Fruit fly (Drosophila melanogaster) whole organism, wandering third instar larva: Measurements from ENCODE around the gene CG32812.

Experiments
- Abd-B ChIP-seq: fragments of >200 bp; optimal IDR thresholded peaks from 2 replicates; lab custom pipeline; 2017; ENCODE audit warnings: missing biosample characterization, missing genetic modification characterization
- CG32264 ChIP-seq: fragments of 200-800 bp; sonication (Bioruptor generic); optimal IDR thresholded peaks from 2 replicates; lab custom pipeline; 2016; ENCODE audit warnings: missing biosample characterization, missing genetic modification characterization
- CG9705 ChIP-seq: fragments of 200-800 bp; sonication (Bioruptor generic); optimal IDR thresholded peaks from 2 replicates; lab custom pipeline; 2018; ENCODE audit warnings: missing biosample characterization, mild to moderate bottlenecking, missing genetic modification characterization
- CrebA ChIP-seq: fragments of 200-800 bp; sonication (Bioruptor generic); optimal IDR thresholded peaks from 2 replicates; lab custom pipeline; 2016; ENCODE audit warnings: missing biosample characterization, mild to moderate bottlenecking, missing genetic modification characterization, borderline replicate concordance
- Dfd ChIP-seq: fragments of >200 bp; optimal IDR thresholded peaks from 2 replicates; lab custom pipeline; 2017; ENCODE audit warnings: missing biosample characterization, missing genetic modification characterization
- Dif ChIP-seq: fragments of 200-275, 200-300 bp; sonication (Bioruptor generic); optimal IDR thresholded peaks from 2 replicates; lab custom pipeline; 2018; ENCODE audit warnings: missing biosample characterization, missing genetic modification characterization; ENCODE audit not compliant: partially characterized antibody
- GATAd ChIP-seq: sonication (Bioruptor generic); optimal IDR thresholded peaks from 2 replicates; lab custom pipeline; 2016; ENCODE audit warnings: missing biosample characterization, missing genetic modification characterization
- HLH106 ChIP-seq: fragments of 200-800 bp; optimal IDR thresholded peaks from 3 replicates; lab custom pipeline; 2019; ENCODE audit warnings: missing biosample characterization, mild to moderate bottlenecking, missing genetic modification characterization, moderate library complexity
- Hr78 ChIP-seq: fragments of >200 bp; optimal IDR thresholded peaks from 2 replicates; lab custom pipeline; 2017; ENCODE audit warnings: missing biosample characterization, missing genetic modification characterization
- Hr83 ChIP-seq: fragments of 200-300 bp; sonication (Bioruptor generic); optimal IDR thresholded peaks from 2 replicates; lab custom pipeline; 2016; ENCODE audit warnings: missing biosample characterization, mild to moderate bottlenecking, missing genetic modification characterization, moderate library complexity; ENCODE audit not compliant: poor library complexity, severe bottlenecking
- Jra ChIP-seq: sonication (Bioruptor generic); optimal IDR thresholded peaks from 2 replicates; lab custom pipeline; 2016; ENCODE audit warnings: missing biosample characterization, missing genetic modification characterization
- Mio ChIP-seq: sonication (Bioruptor generic); optimal IDR thresholded peaks from 2 replicates; lab custom pipeline; 2016; ENCODE audit warnings: missing biosample characterization, missing genetic modification characterization
- Myc ChIP-seq: fragments of >200 bp; optimal IDR thresholded peaks from 2 replicates; lab custom pipeline; 2017
- N ChIP-seq: fragments of >200 bp; optimal IDR thresholded peaks from 2 replicates; lab custom pipeline; 2018; ENCODE audit warnings: missing biosample characterization, missing external identifiers, missing genetic modification characterization
- OdsH ChIP-seq: fragments of 200-800 bp; sonication (Bioruptor generic); optimal IDR thresholded peaks from 2 replicates; lab custom pipeline; 2016; ENCODE audit warnings: missing biosample characterization, mild to moderate bottlenecking, missing genetic modification characterization
- Rel ChIP-seq, 2 experiments: fragments of 200-800 bp; sonication (Bioruptor generic) in 1 of 2; optimal IDR thresholded peaks; 2 replicates in 1 of 2; 3 replicates in 1 of 2; lab custom pipeline; 2016 to 2019; ENCODE audit warnings: mild to moderate bottlenecking in 2 of 2, missing biosample characterization in 2 of 2, missing genetic modification characterization in 2 of 2, moderate library complexity in 1 of 2
- Sp1 ChIP-seq: fragments of 200-800 bp; sonication (Bioruptor generic); optimal IDR thresholded peaks from 3 replicates; lab custom pipeline; 2019; ENCODE audit warnings: missing biosample characterization, mild to moderate bottlenecking, missing genetic modification characterization, moderate library complexity
- Vsx2 ChIP-seq: fragments of 200-300, 225-300 bp; sonication (Bioruptor generic); optimal IDR thresholded peaks from 2 replicates; lab custom pipeline; 2018; ENCODE audit warnings: missing biosample characterization, missing genetic modification characterization; ENCODE audit not compliant: partially characterized antibody
- br ChIP-seq: fragments of 200-800 bp; sonication (Bioruptor generic); optimal IDR thresholded peaks from 2 replicates; lab custom pipeline; 2016; ENCODE audit warnings: missing biosample characterization, missing genetic modification characterization
- brk ChIP-seq: fragments of 200-800 bp; sonication (Bioruptor generic); optimal IDR thresholded peaks from 2 replicates; lab custom pipeline; 2016; ENCODE audit warnings: missing biosample characterization, mild to moderate bottlenecking, missing genetic modification characterization
- dmrt93B ChIP-seq: fragments of 200-800 bp; sonication (Bioruptor generic); optimal IDR thresholded peaks from 2 replicates; lab custom pipeline; 2018; ENCODE audit warnings: missing biosample characterization, mild to moderate bottlenecking, missing genetic modification characterization
- dsf ChIP-seq: sonication (Bioruptor generic); optimal IDR thresholded peaks from 2 replicates; lab custom pipeline; 2016; ENCODE audit warnings: missing biosample characterization, missing genetic modification characterization, borderline replicate concordance
- ey ChIP-seq: fragments of 200-800 bp; sonication (Bioruptor generic); optimal IDR thresholded peaks from 2 replicates; lab custom pipeline; 2016; ENCODE audit warnings: missing biosample characterization, missing genetic modification characterization
- foxo ChIP-seq, 2 experiments: fragments of 200-800 bp; sonication (Bioruptor generic); optimal IDR thresholded peaks; 2 replicates in 1 of 2; 3 replicates in 1 of 2; lab custom pipeline; 2016 to 2017; ENCODE audit warnings: missing biosample characterization in 2 of 2, missing genetic modification characterization in 2 of 2
- fru ChIP-seq: fragments of 200-800 bp; sonication (Bioruptor generic); optimal IDR thresholded peaks from 3 replicates; lab custom pipeline; 2016; ENCODE audit warnings: missing biosample characterization, mild to moderate bottlenecking, missing genetic modification characterization
- h ChIP-seq: fragments of 200-800 bp; sonication (Bioruptor generic); optimal IDR thresholded peaks from 3 replicates; lab custom pipeline; 2016; ENCODE audit warnings: missing biosample characterization, mild to moderate bottlenecking, missing genetic modification characterization
- jim ChIP-seq: fragments of 175-275, 200-325 bp; sonication (Bioruptor generic); optimal IDR thresholded peaks from 2 replicates; lab custom pipeline; 2016; ENCODE audit warnings: missing biosample characterization, mild to moderate bottlenecking, missing genetic modification characterization
- lola ChIP-seq: fragments of >200 bp; optimal IDR thresholded peaks from 2 replicates; lab custom pipeline; 2017; ENCODE audit warnings: missing biosample characterization, missing genetic modification characterization
- pan ChIP-seq: fragments of >200 bp; optimal IDR thresholded peaks from 2 replicates; lab custom pipeline; 2017
- psq ChIP-seq: fragments of 200-800 bp; sonication (Bioruptor generic); optimal IDR thresholded peaks from 3 replicates; lab custom pipeline; 2017; ENCODE audit warnings: missing biosample characterization, mild to moderate bottlenecking, missing genetic modification characterization, moderate library complexity
- rgr ChIP-seq: fragments of 200-800 bp; sonication (Bioruptor generic); optimal IDR thresholded peaks from 3 replicates; lab custom pipeline; 2016; ENCODE audit warnings: missing biosample characterization, mild to moderate bottlenecking, missing genetic modification characterization
- sage ChIP-seq: fragments of 200-800 bp; sonication (Bioruptor generic); optimal IDR thresholded peaks from 2 replicates; lab custom pipeline; 2016; ENCODE audit warnings: missing biosample characterization, mild to moderate bottlenecking, missing genetic modification characterization
- sv ChIP-seq: fragments of 200-800 bp; sonication (Bioruptor generic); optimal IDR thresholded peaks from 3 replicates; lab custom pipeline; 2016; ENCODE audit warnings: missing biosample characterization, missing genetic modification characterization
- tai ChIP-seq: sonication (Bioruptor generic); optimal IDR thresholded peaks from 2 replicates; lab custom pipeline; 2016; ENCODE audit warnings: missing biosample characterization, missing genetic modification characterization
- usp ChIP-seq: fragments of >200 bp; optimal IDR thresholded peaks from 2 replicates; lab custom pipeline; 2017; ENCODE audit warnings: missing biosample characterization, missing genetic modification characterization

The CG32812 gene

DNA sequence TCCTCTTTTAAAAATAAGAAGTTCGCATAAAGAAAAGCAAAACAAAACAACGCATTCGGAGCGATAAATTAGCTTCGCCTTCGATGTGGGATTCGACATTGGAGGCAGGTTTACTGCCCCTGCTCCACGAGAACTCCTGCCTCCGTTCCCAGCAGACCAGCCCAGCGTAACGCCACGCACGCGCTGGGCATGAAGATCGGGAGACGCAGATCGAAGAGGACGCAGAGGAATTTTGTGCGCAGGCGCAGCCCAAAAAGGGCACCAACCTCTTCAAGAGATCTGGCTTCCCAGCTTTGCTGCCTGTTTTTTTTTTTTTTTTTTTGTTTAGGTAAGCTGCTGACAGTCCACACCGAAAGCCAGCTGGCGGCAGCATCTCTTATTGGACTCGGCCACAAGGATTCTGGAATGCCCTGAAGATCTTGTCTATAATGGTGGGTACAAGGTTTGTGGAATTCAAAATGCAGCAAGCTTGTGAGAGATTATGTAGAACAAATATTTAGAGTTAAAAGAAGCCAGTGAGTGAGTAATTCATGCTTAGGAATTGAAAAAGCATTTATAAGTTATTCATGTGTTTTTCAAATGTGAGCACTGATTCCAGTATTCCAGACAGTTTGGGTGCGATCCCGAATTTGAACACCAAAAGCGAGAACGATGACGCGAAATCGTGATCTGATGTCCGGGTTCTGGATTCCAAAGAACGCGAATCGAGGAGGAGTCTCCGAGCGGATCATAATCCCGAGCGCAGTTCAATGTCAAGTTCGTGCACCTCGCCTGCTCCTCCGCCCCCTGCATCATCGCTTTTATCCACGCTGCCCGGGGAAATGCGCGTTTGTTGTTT lies 33.3 kb downstream of the CG32812 start (continued):
- TF ChIP-seq psq (GFP tag; lab: Kevin White, UChicago) (peak; percentile 60), Abd-B (no peak), Mio (GFP tag; lab: Kevin White, UChicago) (no peak), dsf (GFP tag; lab: Kevin White, UChicago) (no peak), N (GFP tag; lab: Kevin White, UChicago) (no peak), CrebA (GFP tag; lab: Kevin White, UChicago) (peak; percentile 49), Sp1 (GFP tag; lab: Kevin White, UChicago) (peak; percentile 58), br (peak; percentile 30), jim (no peak)

DNA sequence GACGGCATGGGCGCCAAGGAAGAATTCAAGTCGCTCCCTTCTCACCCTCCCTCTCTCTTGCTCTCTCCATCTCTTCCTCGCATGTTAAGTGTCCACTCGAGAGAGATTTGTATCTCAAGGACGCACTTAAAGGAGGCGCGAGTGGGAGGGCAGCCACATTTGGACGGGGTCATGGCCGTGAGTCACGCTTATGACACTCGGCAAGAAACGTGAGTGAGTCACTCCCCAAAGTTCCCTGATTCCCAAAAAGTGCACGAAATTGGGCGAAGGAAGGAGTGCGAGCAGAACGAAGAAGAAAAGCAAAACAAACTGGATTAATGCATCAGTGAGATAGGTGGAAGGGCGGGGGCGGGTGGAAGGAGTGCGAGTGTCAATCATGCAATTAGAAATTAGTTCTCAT lies 34.0 kb downstream of the CG32812 start:
- peak; percentile 43 for TF ChIP-seq psq (GFP tag; lab: Kevin White, UChicago)
- TF ChIP-seq Jra (GFP tag; lab: Kevin White, UChicago), result peak; percentile 53
- no peak for TF ChIP-seq Myc (lab: Kevin White, UChicago)
- TF ChIP-seq Rel (GFP tag; optimal IDR thresholded peaks at IDR 0.05; lab: Kevin White, UChicago), result no peak
- TF ChIP-seq Rel (tag; optimal IDR thresholded peaks at IDR 0.05; lab: Kevin White, UChicago), result peak; percentile 81

DNA sequence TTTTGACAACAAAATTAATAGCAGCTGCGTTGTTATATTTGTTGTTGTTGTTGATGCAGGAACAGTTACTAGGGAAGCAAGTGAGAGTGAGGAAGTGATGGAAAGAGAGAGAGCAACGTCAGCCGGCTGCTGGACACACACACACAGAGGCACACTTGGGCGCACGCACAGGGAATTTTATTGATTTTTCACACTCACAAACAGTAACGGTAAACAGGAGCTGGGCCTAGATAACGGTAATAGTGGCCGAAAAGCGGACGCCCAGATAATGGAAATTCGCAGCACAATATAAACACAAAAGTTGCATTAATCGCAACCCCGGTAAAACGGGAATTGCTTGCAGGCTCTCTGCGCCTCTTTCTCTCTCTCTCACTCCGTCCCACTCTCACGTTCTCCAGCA lies 34.6 kb downstream of the CG32812 start:
- no peak for TF ChIP-seq GATAd
- TF ChIP-seq sv (GFP tag; lab: Kevin White, UChicago), result no peak
- TF ChIP-seq tai (GFP tag; lab: Kevin White, UChicago), result no peak
- no peak for TF ChIP-seq HLH106 (tag; lab: Kevin White, UChicago)
- TF ChIP-seq usp (GFP tag; lab: Kevin White, UChicago), result no peak
- TF ChIP-seq sage, result no peak
- no peak for TF ChIP-seq Hr78
- TF ChIP-seq lola (GFP tag; lab: Kevin White, UChicago), result no peak

DNA sequence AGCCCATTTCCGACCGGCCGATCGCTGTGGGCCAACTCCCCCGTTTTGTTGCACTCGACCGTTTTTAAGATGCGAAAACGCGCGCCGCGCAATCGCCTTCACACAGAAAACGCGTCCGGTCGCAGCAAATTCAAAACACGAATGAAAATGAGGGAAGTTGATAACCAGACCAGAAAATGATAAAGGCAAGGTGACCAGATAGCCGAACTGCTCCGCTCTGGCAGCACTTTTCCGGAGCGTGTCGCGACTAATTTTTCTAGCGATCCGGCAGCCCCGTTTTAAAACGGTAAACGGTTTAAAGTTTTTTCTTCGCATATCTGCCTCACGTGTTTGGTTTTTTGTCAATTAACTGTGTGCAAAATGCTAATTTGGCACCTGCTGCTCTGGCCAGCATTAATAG lies 35.1 kb downstream of the CG32812 start, which contains the start of gene DAAM:
Gene DAAM, minus strand, starts transcription at position 149 of the 400 bp plus-strand sequence.
- TF ChIP-seq rgr (peak; percentile 22), dmrt93B (GFP tag; lab: Kevin White, UChicago) (peak; percentile 46), GATAd (peak; percentile 19), foxo (GFP tag; optimal IDR thresholded peaks at IDR 0.05; lab: Kevin White, UChicago) (peak in 1 of 2 experiments; percentile 22), Jra (GFP tag; lab: Kevin White, UChicago) (no peak), ey (GFP tag; lab: Kevin White, UChicago) (peak; percentile 17), CG9705 (GFP tag; lab: Kevin White, UChicago) (peak; percentile 77), psq (GFP tag; lab: Kevin White, UChicago) (peak; percentile 18), Vsx2 (GFP tag; lab: Kevin White, UChicago) (peak; percentile 14), h (GFP tag; lab: Kevin White, UChicago) (peak; percentile 29), Rel (GFP tag; optimal IDR thresholded peaks at IDR 0.05; lab: Kevin White, UChicago) (no peak), Rel (tag; optimal IDR thresholded peaks at IDR 0.05; lab: Kevin White, UChicago) (peak; percentile 67), jim (no peak), OdsH (GFP tag; lab: Kevin White, UChicago) (no peak), HLH106 (tag; lab: Kevin White, UChicago) (peak; percentile 39), Hr83 (GFP tag; lab: Kevin White, UChicago) (peak; percentile 9), Sp1 (GFP tag; lab: Kevin White, UChicago) (peak; percentile 50)
- TF ChIP-seq, all 38 proteins: peak for 13

DNA sequence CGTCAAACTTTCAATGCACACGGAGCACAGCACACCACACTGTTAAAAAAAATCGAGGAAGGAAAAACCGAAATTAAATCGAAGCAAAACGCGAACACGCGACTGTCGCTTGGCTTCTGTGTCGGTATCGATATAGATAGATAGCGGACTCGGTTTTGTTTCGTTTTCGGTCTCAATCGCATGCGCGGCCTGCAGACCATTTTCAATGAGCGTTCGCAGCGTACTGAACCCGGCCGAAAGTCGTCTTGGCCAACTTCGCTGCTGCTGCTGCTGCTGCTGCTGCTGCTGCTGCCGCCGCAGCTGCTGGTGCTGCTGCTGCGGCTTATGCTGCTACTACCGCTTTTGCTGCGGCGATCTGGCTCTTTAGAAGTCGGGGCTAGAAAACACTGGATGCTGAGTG lies 50.9 kb downstream of the CG32812 start:
- TF ChIP-seq OdsH (GFP tag; lab: Kevin White, UChicago) (no peak), Jra (GFP tag; lab: Kevin White, UChicago) (no peak), Dif (GFP tag; lab: Kevin White, UChicago) (no peak), ey (GFP tag; lab: Kevin White, UChicago) (no peak), fru (GFP tag; lab: Kevin White, UChicago) (no peak), psq (GFP tag; lab: Kevin White, UChicago) (no peak), Myc (lab: Kevin White, UChicago) (no peak), jim (no peak), usp (GFP tag; lab: Kevin White, UChicago) (no peak), h (GFP tag; lab: Kevin White, UChicago) (no peak), Dfd (GFP tag; lab: Kevin White, UChicago) (no peak), CG32264 (no peak), br (no peak), brk (no peak), Hr78 (no peak), tai (GFP tag; lab: Kevin White, UChicago) (no peak), pan (lab: Kevin White, UChicago) (no peak), GATAd (no peak)
